Worm (Caenorhabditis elegans) whole organism, L3 larva: Measurements from ENCODE around the gene mrps-12.

Experiments
- aly-2 ChIP-seq: fragments of 150-350 bp; optimal IDR thresholded peaks from 2 replicates; lab custom pipeline; 2014; ENCODE audit warnings: missing biosample characterization, missing genetic modification characterization
- mml-1 ChIP-seq: fragments of 150-350 bp; sonication (generic microtip); optimal IDR thresholded peaks from 3 replicates; lab custom pipeline; 2014; ENCODE audit warnings: missing biosample characterization, missing genetic modification characterization
- unc-62 ChIP-seq: fragments of 150-350 bp; sonication (generic microtip); optimal IDR thresholded peaks from 4 replicates; lab custom pipeline; 2014; ENCODE audit warnings: missing biosample characterization, missing genetic modification reagents, missing genetic modification characterization

DNA sequence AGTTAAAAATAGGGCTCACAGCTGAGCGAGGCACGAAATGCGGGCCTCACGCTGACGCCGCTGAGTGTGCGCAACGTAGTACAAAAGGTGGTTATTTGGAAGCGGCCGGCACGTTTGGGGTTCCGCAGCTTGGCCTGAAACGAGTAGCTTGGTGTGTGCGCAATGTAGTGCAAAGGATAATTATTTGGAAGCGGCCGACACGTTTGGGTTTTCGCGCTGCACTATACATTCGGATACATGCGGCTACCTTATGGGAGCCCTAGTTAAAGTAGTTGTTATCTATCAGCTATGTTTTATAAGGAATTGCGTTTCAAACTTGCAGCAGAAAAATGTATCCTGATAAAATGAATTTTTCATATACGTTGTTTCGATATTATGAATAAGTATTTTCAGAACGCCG, 47.9 kb upstream of the mrps-12 start, which contains the start of gene Y44A6D.1:
- no peak for TF ChIP-seq aly-2
- no peak for TF ChIP-seq unc-62 (GFP tag; lab: Kevin White, UChicago)
- TF ChIP-seq mml-1, result no peak
